Fruit fly (Drosophila melanogaster) whole organism, embryonic: Measurements from ENCODE around the gene mRpL27.
A peak's percentile ranks its signal among the peaks of the same experiment; 100 is the strongest.

Experiments used
- Abd-B ChIP-seq: fragments of 200-800 bp; sonication (Bioruptor generic); optimal IDR thresholded peaks from 2 replicates; lab custom pipeline; 2018; ENCODE audit warnings: missing biosample characterization, mild to moderate bottlenecking, missing genetic modification characterization, moderate library complexity
- Aef1 ChIP-seq: fragments of 200-800 bp; sonication (Bioruptor generic); IDR thresholded peaks from 3 replicates; pipeline ENCODE4 v1.3.6; 2022; ENCODE audit warnings: missing biosample characterization, missing genetic modification characterization
- Atf6 ChIP-seq: fragments of 200-800 bp; sonication (Bioruptor generic); IDR thresholded peaks from 2 replicates; pipeline ENCODE4 v1.3.6; 2022; ENCODE audit warnings: missing biosample characterization, missing genetic modification characterization
- BEAF-32 ChIP-seq: fragments of 200-800 bp; sonication (Bioruptor generic); optimal IDR thresholded peaks from 3 replicates; lab custom pipeline; 2017; ENCODE audit warnings: missing biosample characterization, missing genetic modification characterization, mild to moderate bottlenecking, moderate library complexity, missing genetic modification reagents
- CG10321 ChIP-seq: fragments of 200-800 bp; sonication (Bioruptor generic); IDR thresholded peaks from 2 replicates; pipeline ENCODE4 v1.3.6; 2022; ENCODE audit warnings: missing biosample characterization, missing genetic modification characterization
- CG11093 ChIP-seq: fragments of 200-800 bp; sonication (Bioruptor generic); IDR thresholded peaks from 3 replicates; pipeline ENCODE4 v1.3.6; 2022; ENCODE audit warnings: missing biosample characterization, missing genetic modification characterization
- CG11560 ChIP-seq: fragments of 200-800 bp; sonication (Bioruptor generic); IDR thresholded peaks from 3 replicates; pipeline ENCODE4 v1.3.6; 2022; ENCODE audit warnings: missing biosample characterization, missing genetic modification characterization
- CG12219 ChIP-seq: fragments of 200-800 bp; sonication (Bioruptor generic); optimal IDR thresholded peaks from 3 replicates; lab custom pipeline; 2018; ENCODE audit warnings: missing biosample characterization, mild to moderate bottlenecking, missing genetic modification characterization
- CG13123 ChIP-seq: fragments of 200-800 bp; sonication (Bioruptor generic); optimal IDR thresholded peaks from 2 replicates; lab custom pipeline; 2016; ENCODE audit warnings: missing biosample characterization, missing genetic modification characterization
- CG15696 ChIP-seq: fragments of 200-800 bp; sonication (Bioruptor generic); optimal IDR thresholded peaks from 2 replicates; lab custom pipeline; 2019; ENCODE audit warnings: missing biosample characterization, mild to moderate bottlenecking, missing genetic modification characterization, moderate library complexity
- CG1647 ChIP-seq: fragments of 200-800 bp; sonication (Bioruptor generic); optimal IDR thresholded peaks from 3 replicates; lab custom pipeline; 2016; ENCODE audit warnings: missing biosample characterization, missing genetic modification characterization
- CG1832 ChIP-seq: fragments of 200-800 bp; sonication (Bioruptor generic); optimal IDR thresholded peaks from 2 replicates; lab custom pipeline; 2017; ENCODE audit warnings: missing biosample characterization, mild to moderate bottlenecking, missing genetic modification characterization, inconsistent platforms
- CG18476 ChIP-seq: fragments of 200-800 bp; sonication (Bioruptor generic); optimal IDR thresholded peaks from 2 replicates; lab custom pipeline; 2016; ENCODE audit warnings: missing biosample characterization, mild to moderate bottlenecking, missing genetic modification characterization
- CG30020 ChIP-seq: fragments of 200-800 bp; optimal IDR thresholded peaks from 2 replicates; lab custom pipeline; 2019; ENCODE audit warnings: missing biosample characterization, mild to moderate bottlenecking, missing genetic modification characterization, moderate library complexity
- CG3065 ChIP-seq: fragments of 200-800 bp; sonication (Bioruptor generic); optimal IDR thresholded peaks from 2 replicates; lab custom pipeline; 2016; ENCODE audit warnings: missing biosample characterization, missing genetic modification characterization
- CG3407 ChIP-seq: fragments of 200-800 bp; sonication (Bioruptor generic); optimal IDR thresholded peaks from 2 replicates; lab custom pipeline; 2018; ENCODE audit warnings: missing biosample characterization, mild to moderate bottlenecking, missing genetic modification characterization
- CG3726 ChIP-seq: fragments of 200-800 bp; sonication (Bioruptor generic); IDR thresholded peaks from 3 replicates; pipeline ENCODE4, ENCODE4 v1.3.6; 2022; ENCODE audit warnings: missing biosample characterization, missing genetic modification characterization
- CG5245 ChIP-seq: fragments of 200-800 bp; sonication (Bioruptor generic); optimal IDR thresholded peaks from 3 replicates; lab custom pipeline; 2016; ENCODE audit warnings: missing biosample characterization, missing genetic modification characterization
- D ChIP-seq, 2 experiments: fragments of 200-800 bp in 1 of 2; fragments of >200 bp in 1 of 2; sonication (Bioruptor generic) in 1 of 2; optimal IDR thresholded peaks; 2 replicates in 1 of 2; 3 replicates in 1 of 2; lab custom pipeline; 2017; ENCODE audit warnings: mild to moderate bottlenecking in 1 of 2, missing biosample characterization in 1 of 2, missing genetic modification characterization in 1 of 2, missing genetic modification reagents in 1 of 2
- Dfd ChIP-seq, 2 experiments: fragments of >200 bp; optimal IDR thresholded peaks; 2 replicates each; lab custom pipeline; 2017; ENCODE audit warnings: missing biosample characterization in 2 of 2, missing genetic modification characterization in 2 of 2
- Dp ChIP-seq: fragments of 200-800 bp; sonication (Bioruptor generic); optimal IDR thresholded peaks from 2 replicates; lab custom pipeline; 2018; ENCODE audit warnings: missing biosample characterization, mild to moderate bottlenecking, missing genetic modification characterization, moderate library complexity
- E2f2 ChIP-seq: fragments of 200-800 bp; sonication (Bioruptor generic); IDR thresholded peaks from 2 replicates; pipeline ENCODE4 v1.3.6; 2022; ENCODE audit warnings: missing biosample characterization, missing genetic modification characterization
- HmgZ ChIP-seq: fragments of 200-800 bp; sonication (Bioruptor generic); optimal IDR thresholded peaks from 2 replicates; lab custom pipeline; 2018; ENCODE audit warnings: missing biosample characterization, mild to moderate bottlenecking, missing genetic modification characterization
- Hmr ChIP-seq: fragments of 200-800 bp; sonication (Bioruptor generic); optimal IDR thresholded peaks from 3 replicates; lab custom pipeline; 2017; ENCODE audit warnings: mild to moderate bottlenecking, missing biosample characterization, missing genetic modification reagents, missing genetic modification characterization
- Hr39 ChIP-seq: fragments of >200 bp; optimal IDR thresholded peaks from 2 replicates; lab custom pipeline; 2017
- NfI ChIP-seq: fragments of 200-800 bp; sonication (Bioruptor generic); optimal IDR thresholded peaks from 3 replicates; lab custom pipeline; 2018; ENCODE audit warnings: missing biosample characterization, mild to moderate bottlenecking, missing genetic modification characterization, moderate library complexity
- Spps ChIP-seq: fragments of 200-800 bp; sonication (Bioruptor generic); optimal IDR thresholded peaks from 2 replicates; lab custom pipeline; 2018; ENCODE audit warnings: missing biosample characterization, mild to moderate bottlenecking, missing genetic modification characterization
- Tbp ChIP-seq: fragments of >200 bp; optimal IDR thresholded peaks from 2 replicates; lab custom pipeline; 2018; ENCODE audit warnings: missing biosample characterization, missing genetic modification characterization
- Trl ChIP-seq, 3 experiments: fragments of >200 bp in 2 of 3; fragments of 200-800 bp in 1 of 3; sonication (Bioruptor generic) in 1 of 3; optimal IDR thresholded peaks; 2 replicates in 1 of 3; 3 replicates in 2 of 3; lab custom pipeline; 2016 to 2017; ENCODE audit warnings: missing biosample characterization in 1 of 3, missing genetic modification characterization in 1 of 3
- Vsx1 ChIP-seq: fragments of 200-800 bp; sonication (Bioruptor generic); optimal IDR thresholded peaks from 2 replicates; lab custom pipeline; 2017; ENCODE audit warnings: missing biosample characterization, mild to moderate bottlenecking, missing genetic modification characterization, missing genetic modification reagents
- ac ChIP-seq: fragments of 200-800 bp; sonication (Bioruptor generic); optimal IDR thresholded peaks from 3 replicates; lab custom pipeline; 2017; ENCODE audit warnings: missing biosample characterization, mild to moderate bottlenecking, missing genetic modification characterization
- al ChIP-seq: fragments of 200-800 bp; sonication (Bioruptor generic); IDR thresholded peaks from 2 replicates; pipeline ENCODE4 v1.3.6; 2022; ENCODE audit warnings: missing biosample characterization, missing genetic modification characterization
- cato ChIP-seq: fragments of 200-800 bp; sonication (Bioruptor generic); optimal IDR thresholded peaks from 2 replicates; lab custom pipeline; 2016; ENCODE audit warnings: missing biosample characterization, missing genetic modification characterization, borderline replicate concordance
- cg ChIP-seq: fragments of 200-800 bp; sonication (Bioruptor generic); optimal IDR thresholded peaks from 3 replicates; lab custom pipeline; 2019; ENCODE audit warnings: missing biosample characterization, mild to moderate bottlenecking, missing genetic modification characterization, moderate library complexity
- dimm ChIP-seq: fragments of 200-800 bp; sonication (Bioruptor generic); IDR thresholded peaks from 2 replicates; pipeline ENCODE4 v1.3.6; 2022; ENCODE audit warnings: missing biosample characterization, missing genetic modification characterization
- dpn ChIP-seq, 2 experiments: fragments of 200-800 bp; sonication (Bioruptor generic); optimal IDR thresholded peaks; 3 replicates each; lab custom pipeline; 2016; ENCODE audit warnings: missing biosample characterization in 2 of 2, missing genetic modification characterization in 2 of 2
- eyg ChIP-seq: fragments of 200-800 bp; sonication (Bioruptor generic); optimal IDR thresholded peaks from 3 replicates; lab custom pipeline; 2016; ENCODE audit warnings: missing biosample characterization, missing genetic modification characterization
- gfzf ChIP-seq: fragments of 200-800 bp; sonication (Bioruptor generic); optimal IDR thresholded peaks from 2 replicates; lab custom pipeline; 2016; ENCODE audit warnings: missing biosample characterization, mild to moderate bottlenecking, missing genetic modification characterization, moderate library complexity
- ken ChIP-seq: fragments of 200-800 bp; sonication (Bioruptor generic); IDR thresholded peaks from 3 replicates; pipeline ENCODE4 v1.3.6; 2022; ENCODE audit warnings: missing biosample characterization, missing genetic modification characterization
- knrl ChIP-seq: fragments of 200-800 bp; sonication (Bioruptor generic); IDR thresholded peaks from 3 replicates; pipeline ENCODE4 v1.3.6; 2022; ENCODE audit warnings: missing biosample characterization, missing genetic modification characterization; ENCODE audit not compliant: partially characterized antibody
- lola ChIP-seq, 3 experiments: fragments of >200 bp in 2 of 3; fragments of 200-800 bp in 1 of 3; sonication (Bioruptor generic) in 1 of 3; optimal IDR thresholded peaks; 2 replicates each; lab custom pipeline; 2017 to 2019; ENCODE audit warnings: missing biosample characterization in 3 of 3, missing genetic modification characterization in 3 of 3, mild to moderate bottlenecking in 1 of 3, moderate library complexity in 1 of 3
- nerfin-2 ChIP-seq: fragments of 200-800 bp; sonication (Bioruptor generic); IDR thresholded peaks from 2 replicates; pipeline ENCODE4 v1.3.6; 2022; ENCODE audit warnings: missing biosample characterization, missing genetic modification characterization; ENCODE audit not compliant: partially characterized antibody
- peb ChIP-seq: fragments of 200-800 bp; sonication (Bioruptor generic); IDR thresholded peaks from 2 replicates; pipeline ENCODE4 v1.3.6; 2022; ENCODE audit warnings: missing biosample characterization, missing genetic modification characterization
- pfk ChIP-seq: fragments of 200-800 bp; sonication (Bioruptor generic); optimal IDR thresholded peaks from 2 replicates; lab custom pipeline; 2018; ENCODE audit warnings: missing biosample characterization, mild to moderate bottlenecking, missing genetic modification characterization, moderate library complexity
- pum ChIP-seq: fragments of 200-800 bp; sonication (Bioruptor generic); optimal IDR thresholded peaks from 2 replicates; lab custom pipeline; 2016; ENCODE audit warnings: missing biosample characterization, missing genetic modification characterization
- salm ChIP-seq: fragments of 200-800 bp; sonication (Bioruptor generic); optimal IDR thresholded peaks from 2 replicates; lab custom pipeline; 2018; ENCODE audit warnings: missing biosample characterization, mild to moderate bottlenecking, missing genetic modification characterization
- tx ChIP-seq: fragments of 200-800 bp; sonication (Bioruptor generic); optimal IDR thresholded peaks from 2 replicates; lab custom pipeline; 2016; ENCODE audit warnings: missing biosample characterization, missing genetic modification characterization
- yki ChIP-seq: fragments of >200 bp; optimal IDR thresholded peaks from 3 replicates; lab custom pipeline; 2018

Gene mRpL27

DNA sequence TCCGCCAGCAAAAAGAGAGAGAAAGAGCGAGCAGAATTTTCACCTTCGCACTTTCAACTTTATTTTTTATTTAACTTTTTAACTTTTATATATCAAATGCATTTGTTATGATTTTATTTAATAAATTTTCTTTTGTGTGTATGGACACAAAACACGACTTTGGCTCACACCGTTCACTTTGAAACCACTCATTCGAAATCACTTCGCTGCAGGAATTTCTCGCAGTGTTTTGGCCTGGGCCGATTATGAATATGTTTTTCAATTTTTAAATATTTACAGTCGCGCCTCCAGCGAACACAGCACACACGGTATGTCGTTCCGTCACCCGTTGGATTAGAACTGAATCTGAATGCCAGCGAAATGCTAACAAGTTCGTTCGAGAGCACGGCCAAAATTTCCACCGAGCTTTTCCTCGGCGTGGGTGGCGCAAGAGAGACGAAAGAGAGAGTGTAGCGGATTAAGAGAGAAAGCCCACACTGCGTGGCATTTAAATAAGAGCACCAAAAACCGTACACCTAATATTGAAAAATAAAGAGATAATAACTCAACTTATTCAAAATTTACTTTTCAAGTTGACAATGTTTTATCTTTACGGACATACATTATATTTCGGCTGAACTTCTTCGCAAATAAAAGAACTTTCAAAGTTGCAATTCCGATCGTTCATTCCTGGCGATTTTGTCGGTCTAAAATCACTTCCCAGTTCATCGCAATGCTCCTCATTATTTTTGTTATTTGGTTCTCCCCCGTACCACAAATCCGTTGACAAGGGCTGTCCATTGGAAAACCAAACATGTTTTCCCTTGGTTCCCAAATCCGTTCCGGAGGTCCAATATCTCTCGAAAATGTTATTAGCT is 18.3 kb downstream of the mRpL27 start, which contains the start of gene CG15431:
Gene CG15431, minus strand, starts transcription at position 402 of the 857 bp plus-strand sequence.
- TF ChIP-seq cato (GFP tag; lab: Kevin White, UChicago) (no peak), HmgZ (tag; lab: Kevin White, UChicago) (peak; percentile 24), cg (no peak), CG30020 (tag; lab: Kevin White, UChicago) (no peak), BEAF-32 (GFP tag; lab: Kevin White, UChicago) (no peak), CG18476 (GFP tag; lab: Kevin White, UChicago) (peak; percentile 45), ac (GFP tag; lab: Kevin White, UChicago) (no peak), Trl (optimal IDR thresholded peaks at IDR 0.05; lab: Kevin White, UChicago) (peak; percentile 73 to 82), Trl (GFP tag; optimal IDR thresholded peaks at IDR 0.05; lab: Kevin White, UChicago) (no peak), CG1832 (no peak), eyg (GFP tag; lab: Kevin White, UChicago) (no peak), Spps (no peak), Tbp (GFP tag; lab: Kevin White, UChicago) (no peak), dpn (GFP tag; optimal IDR thresholded peaks at IDR 0.05; lab: Kevin White, UChicago) (peak; percentile 47), salm (tag; lab: Kevin White, UChicago) (peak; percentile 32), gfzf (GFP tag; lab: Kevin White, UChicago) (no peak), Abd-B (GFP tag; lab: Kevin White, UChicago) (no peak), peb (GFP tag; lab: Robert Waterston, UW) (no peak), dimm (GFP tag; lab: Robert Waterston, UW) (no peak), Dfd (GFP tag; optimal IDR thresholded peaks at IDR 0.05; lab: Kevin White, UChicago) (no peak), yki (lab: Kevin White, UChicago) (no peak), Hr39 (lab: Kevin White, UChicago) (no peak), Hmr (GFP tag; lab: Kevin White, UChicago) (peak; percentile 75), CG15696 (no peak), CG10321 (GFP tag; lab: Robert Waterston, UW) (0 out of 2 replicates have a peak, but pooled peaks have one; percentile 41), CG3726 (GFP tag; lab: Robert Waterston, UW) (peak; percentile 59; the same call in 1 of the 3 replicates), CG3407 (GFP tag; lab: Kevin White, UChicago) (no peak), CG11093 (GFP tag; lab: Robert Waterston, UW) (0 out of 3 replicates have a peak, but pooled peaks have one; percentile 21), Vsx1 (GFP tag; lab: Kevin White, UChicago) (no peak), al (0 out of 2 replicates have a peak, but pooled peaks have one; percentile 37), tx (no peak), CG3065 (no peak), CG5245 (GFP tag; lab: Kevin White, UChicago) (peak; percentile 14), pum (GFP tag; lab: Kevin White, UChicago) (no peak), CG1647 (GFP tag; lab: Kevin White, UChicago) (peak; percentile 23), D (optimal IDR thresholded peaks at IDR 0.05; lab: Kevin White, UChicago) (no peak), D (GFP tag; optimal IDR thresholded peaks at IDR 0.05; lab: Kevin White, UChicago) (no peak), CG11560 (tag; lab: Robert Waterston, UW) (0 out of 3 replicates have a peak, but pooled peaks have one; percentile 51), Dp (GFP tag; lab: Kevin White, UChicago) (no peak), Aef1 (peak; percentile 46; the same call in 2 of the 3 replicates), E2f2 (GFP tag; lab: Robert Waterston, UW) (peak; percentile 48), nerfin-2 (GFP tag; lab: Robert Waterston, UW) (no peak), CG12219 (no peak), pfk (GFP tag; lab: Kevin White, UChicago) (no peak), Atf6 (GFP tag; lab: Robert Waterston, UW) (peak; percentile 80), NfI (peak; percentile 67), knrl (GFP tag; lab: Robert Waterston, UW) (no peak), CG13123 (GFP tag; lab: Kevin White, UChicago) (peak; percentile 5), lola (GFP tag; optimal IDR thresholded peaks at IDR 0.05; lab: Kevin White, UChicago) (no peak), ken (GFP tag; lab: Robert Waterston, UW) (0 out of 3 replicates have a peak, but pooled peaks have one; percentile 42)
